Worm (Caenorhabditis elegans): ENCODE results near the gene eif-3.G.

DNA sequence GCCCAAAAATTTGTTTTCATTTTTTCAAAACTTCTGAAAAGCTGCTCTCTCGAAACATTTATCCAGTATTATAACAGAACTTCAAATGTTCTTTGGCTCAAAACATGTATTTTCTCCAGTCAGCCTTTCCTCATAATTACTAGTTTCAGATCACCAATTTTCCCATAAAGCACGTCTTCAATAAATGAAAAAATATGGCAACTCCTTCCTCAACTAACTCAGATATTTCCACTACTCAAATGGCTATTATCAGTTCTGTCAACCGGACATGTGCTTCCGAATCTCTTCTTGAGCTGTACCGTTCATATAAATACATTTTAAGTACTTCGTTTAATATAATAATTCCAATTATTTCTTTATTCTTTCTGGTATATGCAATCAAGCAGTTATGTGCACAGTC is 35.1 kb upstream of the eif-3.G start, which contains the start of gene sra-13:
- TF ChIP-seq pha-4 (tag; optimal IDR thresholded peaks at IDR 0.05) = no peak
- TF ChIP-seq lsy-2 (tag; optimal IDR thresholded peaks at IDR 0.05) = no peak
- no peak for TF ChIP-seq snpc-4 (tag; optimal IDR thresholded peaks at IDR 0.05)
- no peak for TF ChIP-seq ceh-43 (GFP tag; optimal IDR thresholded peaks at IDR 0.05)
- no peak for TF ChIP-seq lin-13 (tag; optimal IDR thresholded peaks at IDR 0.05)
- no peak for TF ChIP-seq drap-1 (GFP tag; optimal IDR thresholded peaks at IDR 0.05)
- no peak for TF ChIP-seq ham-2 (GFP tag; optimal IDR thresholded peaks at IDR 0.05)
- no peak for TF ChIP-seq unc-39 (tag; optimal IDR thresholded peaks at IDR 0.05)
- TF ChIP-seq elt-3 (tag; optimal IDR thresholded peaks at IDR 0.05) = no peak

All from whole organism, mixed stage, embryonic.